Fruit fly (Drosophila melanogaster): ENCODE measurements around the gene MME1.

dm6 chr2L:7056189-7056926 lies 29.0 kb downstream of the MME1 start, which contains the start of gene Mnn1:
- no peak for TF ChIP-seq Myc (optimal IDR thresholded peaks at IDR 0.05)
- TF ChIP-seq h (optimal IDR thresholded peaks at IDR 0.05), result no peak
